Worm (Caenorhabditis elegans): ENCODE data around the gene golg-4.
"Not testable (repeated sequence)": the region's sequence is repeated elsewhere in the genome, so short reads cannot be mapped to it uniquely, and the experiment has no call there.

golg-4 gene

ce11 chrIII:3405535-3405934, at the start of gene golg-4:
Gene golg-4, plus strand, starts transcription at chrIII:3405568.
- TF ChIP-seq dmd-6 (GFP tag; IDR thresholded peaks at IDR 0.05) (no peak), ama-1 (optimal IDR thresholded peaks at IDR 0.05) (peak; percentile 35), ztf-11 (tag; optimal IDR thresholded peaks at IDR 0.05) (no peak), dve-1 (tag; optimal IDR thresholded peaks at IDR 0.05; ENCODE audit: insufficient read depth) (no peak), T26A8.4 (GFP tag; IDR thresholded peaks at IDR 0.05) (peak; percentile 29; the same call in 1 of the 2 replicates), php-3 (GFP tag; IDR thresholded peaks at IDR 0.05) (0 out of 2 replicates have a peak, but pooled peaks have one; percentile 12)

- no peak for TF ChIP-seq ceh-44 (GFP tag; IDR thresholded peaks at IDR 0.05)
- peak in 1 of 2 experiments; percentile 47 for TF ChIP-seq unc-62 (GFP tag; optimal IDR thresholded peaks at IDR 0.05 in 1 of 2)
- TF ChIP-seq unc-62 (tag; optimal IDR thresholded peaks at IDR 0.05): no peak
- peak; percentile 20 for TF ChIP-seq nhr-28 (tag; optimal IDR thresholded peaks at IDR 0.05)
Observed at ce11 chrIII:3355791-3356190, 49.6 kb upstream of the golg-4 start.

ce11 chrIII:3360067-3360466, 45.3 kb upstream of the golg-4 start:
- no peak for TF ChIP-seq lsy-2 (tag; optimal IDR thresholded peaks at IDR 0.05)
- TF ChIP-seq vab-7 (GFP tag; IDR thresholded peaks at IDR 0.05): no peak
- no peak for TF ChIP-seq ceh-32 (tag; optimal IDR thresholded peaks at IDR 0.05; ENCODE audit: poor library complexity)
- TF ChIP-seq ceh-62 (tag; optimal IDR thresholded peaks at IDR 0.05): no peak
- TF ChIP-seq daf-19 (GFP tag; conservative IDR thresholded peaks at IDR 0.05): no peak
- TF ChIP-seq madf-9 (GFP tag; conservative IDR thresholded peaks at IDR 0.05): no peak
- no peak for TF ChIP-seq set-16 (GFP tag; IDR thresholded peaks at IDR 0.05)
- no peak for TF ChIP-seq attf-4 (tag; optimal IDR thresholded peaks at IDR 0.05)
- TF ChIP-seq F44E2.7 (GFP tag; IDR thresholded peaks at IDR 0.05): no peak
- no peak for TF ChIP-seq zfp-2 (tag; optimal IDR thresholded peaks at IDR 0.05)

ce11 chrIII:3362220-3362734, 43.1 kb upstream of the golg-4 start:
- TF ChIP-seq F26F4.8 (GFP tag; conservative IDR thresholded peaks at IDR 0.05) (0 out of 2 replicates have a peak, but pooled peaks have one; percentile 22), pha-4 (GFP tag; IDR thresholded peaks at IDR 0.05) (peak; percentile 42; the same call in 1 of the 2 replicates)
- not testable (repeated sequence) for TF ChIP-seq pha-4 (tag; optimal IDR thresholded peaks at IDR 0.05)

- TF ChIP-seq aha-1 (tag) (peak; percentile 92), hlh-30 (tag; optimal IDR thresholded peaks at IDR 0.05; ENCODE audit: insufficient read depth) (peak; percentile 54), nhr-28 (tag; optimal IDR thresholded peaks at IDR 0.05) (peak; percentile 1), Y5F2A.4 (GFP tag; optimal IDR thresholded peaks at IDR 0.05) (no peak), mdl-1 (tag; optimal IDR thresholded peaks at IDR 0.05) (peak in 1 of 2 experiments; percentile 36), ZK546.5 (tag; optimal IDR thresholded peaks at IDR 0.05) (no peak)
Observed at ce11 chrIII:3367772-3368171, 37.6 kb upstream of the golg-4 start.

ce11 chrIII:3370054-3370453, 35.3 kb upstream of the golg-4 start, which contains the start of gene prk-2:
Gene prk-2, minus strand, starts transcription at chrIII:3370209.
- TF ChIP-seq php-3 (GFP tag; IDR thresholded peaks at IDR 0.05): peak; percentile 72; the same call in 1 of the 2 replicates
- peak; percentile 82 for TF ChIP-seq hlh-11 (tag; optimal IDR thresholded peaks at IDR 0.05)
- TF ChIP-seq mep-1 (tag; optimal IDR thresholded peaks at IDR 0.05): no peak
- TF ChIP-seq daf-16 (GFP tag; optimal IDR thresholded peaks at IDR 0.05): no peak
- peak; percentile 64 for TF ChIP-seq daf-16 (tag; optimal IDR thresholded peaks at IDR 0.05)
- peak; percentile 85; the same call in 1 of the 2 replicates for TF ChIP-seq tra-1 (GFP tag; IDR thresholded peaks at IDR 0.05)
- peak; percentile 96 for TF ChIP-seq dmd-6 (GFP tag; IDR thresholded peaks at IDR 0.05)
- peak; percentile 85 for TF ChIP-seq dve-1 (tag; optimal IDR thresholded peaks at IDR 0.05; ENCODE audit: insufficient read depth)
- TF ChIP-seq ctbp-1 (GFP tag; IDR thresholded peaks at IDR 0.05): no peak
- peak; percentile 29 for TF ChIP-seq nhr-28 (tag; optimal IDR thresholded peaks at IDR 0.05)
- peak in 1 of 2 experiments; percentile 1 for TF ChIP-seq lsy-2 (tag; optimal IDR thresholded peaks at IDR 0.05)
- no peak for TF ChIP-seq unc-39 (tag; optimal IDR thresholded peaks at IDR 0.05)
- no peak for TF ChIP-seq madf-9 (GFP tag; conservative IDR thresholded peaks at IDR 0.05)
- TF ChIP-seq lin-1 (GFP tag; IDR thresholded peaks at IDR 0.05): peak; percentile 65; the same call in 1 of the 2 replicates
- TF ChIP-seq pqm-1 (tag; optimal IDR thresholded peaks at IDR 0.05): peak; percentile 81
- TF ChIP-seq nhr-102 (tag; optimal IDR thresholded peaks at IDR 0.05): peak; percentile 10
- TF ChIP-seq nhr-48 (tag; optimal IDR thresholded peaks at IDR 0.05): peak; percentile 9
- TF ChIP-seq mdt-29 (GFP tag; IDR thresholded peaks at IDR 0.05): no peak
- TF ChIP-seq mxl-2 (GFP tag; conservative IDR thresholded peaks at IDR 0.05): no peak
- TF ChIP-seq ceh-20 (GFP tag; IDR thresholded peaks at IDR 0.05): no peak
- no peak for TF ChIP-seq mdl-1 (tag; optimal IDR thresholded peaks at IDR 0.05)
- TF ChIP-seq ama-1 (optimal IDR thresholded peaks at IDR 0.05): no peak
